Worm (Caenorhabditis elegans): Measurements from ENCODE around the gene T24C12.3.

Gene T24C12.3

DNA sequence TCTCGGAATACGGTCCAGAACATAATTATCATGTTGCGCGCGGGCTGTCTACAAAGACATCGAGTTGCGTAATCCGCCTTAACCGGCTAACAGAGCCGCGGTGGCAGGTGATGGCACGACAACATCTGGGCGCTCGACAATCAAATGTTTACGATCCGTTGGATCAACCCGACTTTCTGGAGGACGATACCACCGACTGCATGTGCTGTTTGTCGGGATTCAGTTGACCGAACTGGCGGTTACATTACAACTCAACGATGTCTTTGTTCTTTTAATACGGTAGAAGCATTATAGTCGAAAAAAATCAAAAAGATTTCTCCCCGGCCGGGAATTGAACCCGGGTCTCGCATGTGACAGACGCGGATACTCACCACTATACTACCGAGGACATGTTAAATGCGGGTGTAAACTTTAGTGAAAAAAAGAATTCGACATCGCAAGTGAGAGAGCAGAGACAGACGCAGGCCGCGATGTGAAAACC is 23.2 kb upstream of the T24C12.3 start:
- TF ChIP-seq unc-130 (GFP tag; optimal IDR thresholded peaks at IDR 0.05) (peak; percentile 26), F39B2.1 (GFP tag; IDR thresholded peaks at IDR 0.05) (no peak), lag-1 (GFP tag; IDR thresholded peaks at IDR 0.05) (no peak), lin-54 (GFP tag; optimal IDR thresholded peaks at IDR 0.05) (no peak), snpc-1.3 (tag; optimal IDR thresholded peaks at IDR 0.05; ENCODE audit: insufficient read depth) (peak; percentile 63), madf-6 (GFP tag; IDR thresholded peaks at IDR 0.05) (no peak; the same call in 1 of the 2 replicates), snpc-4 (GFP tag; optimal IDR thresholded peaks at IDR 0.05) (peak; percentile 64), snpc-4 (tag; optimal IDR thresholded peaks at IDR 0.05) (peak in 3 of 4 experiments; percentile 61 to 75 (median 67)), mxl-1 (tag; optimal IDR thresholded peaks at IDR 0.05) (peak; percentile 10), mcd-1 (GFP tag; IDR thresholded peaks at IDR 0.05) (peak; percentile 59), ztf-26 (tag; optimal IDR thresholded peaks at IDR 0.05) (peak; percentile 72), cebp-1 (GFP tag; IDR thresholded peaks at IDR 0.05) (0 out of 2 replicates have a peak, but pooled peaks have one; percentile 10), cebp-1 (tag; optimal IDR thresholded peaks at IDR 0.05) (peak; percentile 68), D2030.7 (GFP tag; IDR thresholded peaks at IDR 0.05) (peak; percentile 72), F37B4.10 (GFP tag; IDR thresholded peaks at IDR 0.05) (no peak), F10E7.11 (tag; optimal IDR thresholded peaks at IDR 0.05) (peak; percentile 46), B0336.3 (GFP tag; IDR thresholded peaks at IDR 0.05) (peak; percentile 41; the same call in 1 of the 2 replicates), madf-10 (tag; optimal IDR thresholded peaks at IDR 0.05) (peak; percentile 75), egl-18 (GFP tag; IDR thresholded peaks at IDR 0.05) (0 out of 2 replicates have a peak, but pooled peaks have one; percentile 60), F52B5.7 (tag; optimal IDR thresholded peaks at IDR 0.05) (peak; percentile 87), let-526 (GFP tag; IDR thresholded peaks at IDR 0.05) (peak; percentile 77; the same call in 1 of the 2 replicates), rcor-1 (GFP tag; IDR thresholded peaks at IDR 0.05) (peak; percentile 79), K11D2.4 (GFP tag; IDR thresholded peaks at IDR 0.05) (peak; percentile 76), egl-44 (GFP tag; IDR thresholded peaks at IDR 0.05) (0 out of 2 replicates have a peak, but pooled peaks have one; percentile 22), sptf-2 (GFP tag; optimal IDR thresholded peaks at IDR 0.05) (peak; percentile 79), aptf-2 (GFP tag; conservative IDR thresholded peaks at IDR 0.05) (peak; percentile 57; the same call in 1 of the 2 replicates), mes-4 (tag; optimal IDR thresholded peaks at IDR 0.05) (peak; percentile 84), mel-28 (tag; optimal IDR thresholded peaks at IDR 0.05; ENCODE audit: borderline replicate concordance) (no peak), lsy-27 (tag; optimal IDR thresholded peaks at IDR 0.05; ENCODE audit: borderline replicate concordance, insufficient read depth) (no peak), tbx-9 (tag; optimal IDR thresholded peaks at IDR 0.05; ENCODE audit: borderline replicate concordance) (no peak), madf-3 (GFP tag; IDR thresholded peaks at IDR 0.05) (no peak), K12H6.12 (tag; optimal IDR thresholded peaks at IDR 0.05) (peak; percentile 77), nfyb-1 (GFP tag; IDR thresholded peaks at IDR 0.05) (peak; percentile 84), chd-7 (tag; optimal IDR thresholded peaks at IDR 0.05) (peak; percentile 52), ceh-100 (GFP tag; IDR thresholded peaks at IDR 0.05) (peak; percentile 26; the same call in 1 of the 2 replicates), ekl-4 (GFP tag; IDR thresholded peaks at IDR 0.05) (0 out of 2 replicates have a peak, but pooled peaks have one; percentile 48), lin-35 (GFP tag; optimal IDR thresholded peaks at IDR 0.05) (peak in 1 of 3 experiments; percentile 75), bed-2 (GFP tag; IDR thresholded peaks at IDR 0.05) (no peak), attf-6 (GFP tag; IDR thresholded peaks at IDR 0.05) (no peak), ceh-40 (GFP tag; IDR thresholded peaks at IDR 0.05) (no peak), rpc-1 (optimal IDR thresholded peaks at IDR 0.05) (peak; percentile 95), rpc-1 (tag; optimal IDR thresholded peaks at IDR 0.05) (peak; percentile 89), ets-4 (GFP tag; optimal IDR thresholded peaks at IDR 0.05) (peak; percentile 47), Y53F4B.3 (GFP tag; IDR thresholded peaks at IDR 0.05) (no peak), Y56A3A.18 (GFP tag; IDR thresholded peaks at IDR 0.05) (peak; percentile 84), F23B12.7 (tag; optimal IDR thresholded peaks at IDR 0.05; ENCODE audit: insufficient read depth) (peak; percentile 80), nhr-80 (tag; optimal IDR thresholded peaks at IDR 0.05) (peak; percentile 18), sea-2 (GFP tag; IDR thresholded peaks at IDR 0.05) (no peak)

Data from whole organism, young adult.